Worm (Caenorhabditis elegans): ENCODE measurements around the gene slc-36.3.

DNA sequence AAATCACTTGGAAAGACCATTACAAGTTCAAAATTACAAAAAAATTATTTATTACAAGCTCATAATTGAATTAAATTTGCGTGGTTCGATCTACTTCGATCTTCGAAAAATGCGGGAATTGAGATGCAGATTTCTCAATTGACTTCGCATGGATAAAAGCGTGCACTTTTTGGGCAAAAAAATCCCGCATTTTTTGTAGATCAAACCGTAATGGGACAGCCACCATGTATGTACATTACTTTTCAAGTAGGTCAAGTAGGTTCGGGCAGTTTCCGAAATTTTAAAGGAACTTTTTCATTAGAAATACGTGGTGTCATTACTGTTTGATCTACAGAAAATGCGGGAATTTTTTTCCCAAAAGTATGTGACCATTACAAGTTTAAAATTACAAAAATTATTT, 46.5 kb downstream of the slc-36.3 start:
- no peak for TF ChIP-seq flt-1 (GFP tag; IDR thresholded peaks at IDR 0.05)
- TF ChIP-seq ref-1 (GFP tag; conservative IDR thresholded peaks at IDR 0.05), result no peak
- no peak for TF ChIP-seq tab-1 (GFP tag; IDR thresholded peaks at IDR 0.05)
